Worm (Caenorhabditis elegans): ENCODE results near the gene moc-1.

moc-1 gene

DNA sequence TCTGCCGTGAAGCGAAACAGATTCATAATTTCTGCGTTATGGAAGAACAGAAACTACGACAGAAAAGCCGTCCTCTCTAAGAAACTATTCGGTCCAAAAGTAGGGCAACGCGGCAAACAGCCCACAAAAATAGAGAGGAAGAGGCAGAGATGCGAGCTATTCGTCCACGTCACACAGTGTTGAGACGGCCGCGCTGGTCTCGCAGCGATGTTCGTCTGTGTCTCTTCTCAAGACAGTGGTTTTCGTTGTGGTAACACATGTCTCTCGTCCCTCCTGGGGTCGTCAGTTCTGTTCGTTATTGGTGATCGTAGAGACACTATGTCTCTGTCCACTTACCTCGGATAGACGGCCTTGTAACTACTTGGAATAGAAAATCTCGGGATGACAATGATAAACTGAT lies 20.3 kb upstream of the moc-1 start, which contains the start of gene erd-2.1 (continued):
- TF ChIP-seq gei-8 (GFP tag; optimal IDR thresholded peaks at IDR 0.05) = no peak
- TF ChIP-seq tag-97 (GFP tag; IDR thresholded peaks at IDR 0.05) = no peak
- peak; percentile 55 for TF ChIP-seq lin-13 (GFP tag; optimal IDR thresholded peaks at IDR 0.05)
- no peak for TF ChIP-seq ceh-28 (tag; optimal IDR thresholded peaks at IDR 0.05)
- no peak for TF ChIP-seq ceh-32 (tag; optimal IDR thresholded peaks at IDR 0.05; ENCODE audit: poor library complexity)
- no peak for TF ChIP-seq nhr-41 (GFP tag; IDR thresholded peaks at IDR 0.05)
- TF ChIP-seq hif-1 (tag; optimal IDR thresholded peaks at IDR 0.05) = peak in 1 of 2 experiments; percentile 32
- TF ChIP-seq hlh-30 (tag; optimal IDR thresholded peaks at IDR 0.05; ENCODE audit: insufficient read depth) = peak; percentile 85
- no peak for TF ChIP-seq nhr-10 (tag; optimal IDR thresholded peaks at IDR 0.05)
- TF ChIP-seq T26A8.4 (GFP tag; IDR thresholded peaks at IDR 0.05) = peak; percentile 48; the same call in 1 of the 2 replicates
- no peak for TF ChIP-seq dmd-8 (GFP tag; IDR thresholded peaks at IDR 0.05)
- peak; percentile 58; the same call in 1 of the 2 replicates for TF ChIP-seq ctbp-1 (GFP tag; IDR thresholded peaks at IDR 0.05)
- peak; percentile 55 for TF ChIP-seq rbr-2 (tag; optimal IDR thresholded peaks at IDR 0.05)

ce11 chrX:10155127-10155526 lies 16.7 kb upstream of the moc-1 start:
- peak; percentile 57 for TF ChIP-seq ces-1 (GFP tag; optimal IDR thresholded peaks at IDR 0.05)
- TF ChIP-seq fkh-10 (GFP tag; optimal IDR thresholded peaks at IDR 0.05) = peak; percentile 46
- no peak for TF ChIP-seq hif-1 (tag; optimal IDR thresholded peaks at IDR 0.05)

DNA sequence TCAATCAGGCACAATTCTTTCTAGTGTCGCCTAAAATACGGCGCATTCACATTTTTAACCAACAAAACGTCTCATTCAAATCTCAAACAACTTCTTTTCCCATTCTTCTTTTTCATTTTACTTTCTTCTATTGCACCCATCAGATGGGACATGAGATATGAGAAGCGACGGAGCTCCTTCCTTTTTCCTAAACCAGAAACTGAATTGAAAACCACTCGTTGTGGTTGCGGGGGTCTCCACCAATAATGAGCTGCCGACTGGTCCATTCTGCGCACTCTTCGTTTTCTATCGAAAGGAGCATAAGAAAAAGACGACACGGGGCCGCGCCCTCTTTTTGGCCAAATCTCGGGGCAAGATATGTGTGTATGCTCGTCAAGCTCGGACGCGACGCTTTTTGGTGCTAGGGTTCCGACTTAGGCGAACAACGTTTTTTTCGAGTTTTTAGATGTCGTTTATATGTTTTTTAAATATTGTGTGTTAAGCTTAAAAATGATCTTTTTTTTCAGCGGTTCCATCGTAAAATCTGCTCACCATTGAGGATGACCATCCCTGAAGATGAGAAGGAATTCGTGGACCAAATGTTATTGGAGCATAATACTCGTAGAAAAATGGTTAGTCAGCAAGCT lies 16.0 kb upstream of the moc-1 start, which contains the start of gene F09B9.5:
Gene F09B9.5, plus strand, starts transcription at position 501 of the 626 bp plus-strand sequence.
- TF ChIP-seq aha-1 (tag) (peak; percentile 98), fkh-10 (GFP tag; optimal IDR thresholded peaks at IDR 0.05) (peak; percentile 5), duxl-1 (tag; optimal IDR thresholded peaks at IDR 0.05; ENCODE audit: poor library complexity) (no peak), zip-11 (GFP tag; IDR thresholded peaks at IDR 0.05) (no peak), hmg-1.1 (GFP tag; IDR thresholded peaks at IDR 0.05) (peak; percentile 22; the same call in 1 of the 2 replicates), unc-62 (GFP tag; optimal IDR thresholded peaks at IDR 0.05 in 1 of 2) (peak in 1 of 2 experiments; percentile 96), unc-62 (tag; optimal IDR thresholded peaks at IDR 0.05) (no peak)

DNA sequence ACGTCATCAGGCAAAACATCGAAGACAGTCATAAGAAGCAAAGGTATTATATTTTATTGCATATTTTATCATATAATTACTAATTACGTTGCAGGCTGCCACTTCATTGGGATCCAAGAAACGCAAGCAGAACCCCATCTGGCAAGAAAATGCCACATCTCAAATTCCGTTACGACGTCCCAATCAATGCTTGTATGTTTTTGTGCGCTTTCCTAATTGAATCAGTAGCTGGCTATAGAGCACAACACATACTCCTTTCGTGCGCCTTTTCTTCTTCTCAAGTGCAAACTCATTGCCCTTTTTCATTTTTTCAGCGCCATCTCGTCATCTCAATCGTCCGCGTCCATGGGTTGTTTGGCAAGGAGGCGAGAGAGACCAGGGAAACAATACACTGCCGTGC lies 12.5 kb upstream of the moc-1 start:
- TF ChIP-seq saeg-2 (GFP tag; IDR thresholded peaks at IDR 0.05) = no peak
- no peak for TF ChIP-seq Y48G9A.11 (GFP tag; IDR thresholded peaks at IDR 0.05)
- no peak for TF ChIP-seq attf-4 (tag; optimal IDR thresholded peaks at IDR 0.05)
- TF ChIP-seq ces-1 (GFP tag; optimal IDR thresholded peaks at IDR 0.05) = peak; percentile 84

DNA sequence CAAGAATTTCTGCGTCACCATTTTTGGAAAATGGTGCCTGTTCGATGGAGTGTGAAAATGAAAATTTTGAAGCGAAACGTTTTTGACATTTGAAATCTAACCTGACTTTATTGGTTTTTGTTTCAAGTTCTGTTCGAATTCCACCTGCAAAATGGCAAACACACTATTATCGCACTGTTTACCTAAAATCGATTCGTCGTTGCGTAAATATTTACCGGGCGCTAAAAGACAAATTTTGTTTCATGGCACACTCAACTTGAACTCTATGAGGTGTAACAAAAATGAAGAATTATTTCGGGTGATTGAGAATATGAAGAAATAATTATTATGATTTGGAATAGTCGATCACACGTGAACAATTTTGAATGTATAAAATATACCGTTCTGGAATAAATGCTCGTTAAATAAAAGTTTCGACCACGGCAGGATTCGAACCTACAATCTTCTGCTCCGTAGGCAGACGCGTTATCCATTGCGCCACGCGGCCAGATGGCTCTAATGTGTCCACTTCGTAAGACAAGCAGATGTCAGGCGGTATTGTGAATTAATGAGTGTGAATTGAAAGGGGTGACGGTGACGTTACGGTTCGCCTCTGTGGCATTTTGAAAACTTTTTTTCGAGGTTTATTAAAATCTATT lies 9.9 kb upstream of the moc-1 start:
- no peak for TF ChIP-seq unc-62 (GFP tag; optimal IDR thresholded peaks at IDR 0.05 in 1 of 2)
- TF ChIP-seq unc-62 (tag; optimal IDR thresholded peaks at IDR 0.05) = no peak
- peak; percentile 62; the same call in 1 of the 2 replicates for TF ChIP-seq vab-7 (GFP tag; IDR thresholded peaks at IDR 0.05)
- no peak for TF ChIP-seq hlh-11 (tag; optimal IDR thresholded peaks at IDR 0.05)
- no peak for TF ChIP-seq spr-3 (GFP tag; optimal IDR thresholded peaks at IDR 0.05)
- no peak for TF ChIP-seq rbr-2 (tag; optimal IDR thresholded peaks at IDR 0.05)
- TF ChIP-seq lin-38 (GFP tag; IDR thresholded peaks at IDR 0.05) = peak; percentile 61
- TF ChIP-seq dpl-1 (GFP tag; optimal IDR thresholded peaks at IDR 0.05) = no peak
- TF ChIP-seq aly-2 (tag; optimal IDR thresholded peaks at IDR 0.05) = no peak
- TF ChIP-seq dmd-6 (GFP tag; IDR thresholded peaks at IDR 0.05) = no peak
- no peak for TF ChIP-seq T26A8.4 (GFP tag; IDR thresholded peaks at IDR 0.05)
- no peak for TF ChIP-seq fkh-10 (GFP tag; optimal IDR thresholded peaks at IDR 0.05)
- TF ChIP-seq F26F4.8 (GFP tag; conservative IDR thresholded peaks at IDR 0.05) = 0 out of 2 replicates have a peak, but pooled peaks have one; percentile 37
- TF ChIP-seq lir-3 (tag; optimal IDR thresholded peaks at IDR 0.05) = peak; percentile 54
- peak; percentile 80 for TF ChIP-seq lim-7 (GFP tag; IDR thresholded peaks at IDR 0.05)
- TF ChIP-seq mes-2 (tag; optimal IDR thresholded peaks at IDR 0.05; ENCODE audit: poor library complexity, severe bottlenecking) = peak; percentile 45
- TF ChIP-seq spr-1 (tag; optimal IDR thresholded peaks at IDR 0.05) = peak; percentile 13
- TF ChIP-seq tra-1 (GFP tag; IDR thresholded peaks at IDR 0.05) = peak; percentile 73
- TF ChIP-seq nhr-102 (tag; optimal IDR thresholded peaks at IDR 0.05) = peak; percentile 41
- peak; percentile 47; the same call in 1 of the 2 replicates for TF ChIP-seq ctbp-1 (GFP tag; IDR thresholded peaks at IDR 0.05)
- no peak for TF ChIP-seq nhr-6 (tag; optimal IDR thresholded peaks at IDR 0.05)
- TF ChIP-seq nhr-77 (tag; optimal IDR thresholded peaks at IDR 0.05) = no peak
- peak; percentile 68; the same call in 1 of the 2 replicates for TF ChIP-seq egl-43 (GFP tag; IDR thresholded peaks at IDR 0.05)
- peak; percentile 59; the same call in 1 of the 2 replicates for TF ChIP-seq dmd-8 (GFP tag; IDR thresholded peaks at IDR 0.05)

Measured in whole organism, L4 larva.